Worm (Caenorhabditis elegans) whole organism, L1 larva: Measurements from ENCODE around the gene srh-95.

ENCODE experiments used
- ama-1 ChIP-seq: fragments of 150-350 bp; optimal IDR thresholded peaks from 2 replicates; lab custom pipeline; 2014
- dpl-1 ChIP-seq, 3 experiments: fragments of 150-350 bp in 2 of 3; sonication (generic microtip) in 1 of 3; optimal IDR thresholded peaks; 2 replicates each; lab custom pipeline; 2014 to 2017; ENCODE audit warnings: missing biosample characterization in 3 of 3, missing genetic modification characterization in 3 of 3, missing genetic modification reagents in 3 of 3
- egl-13 ChIP-seq: sonication (generic microtip); optimal IDR thresholded peaks from 2 replicates; lab custom pipeline; 2016; ENCODE audit warnings: missing genotype, missing genetic modification reagents, missing genetic modification characterization, missing compliant biosample characterization
- egl-27 ChIP-seq, 2 experiments: fragments of 150-350 bp in 1 of 2; sonication (generic microtip); optimal IDR thresholded peaks; 3 replicates each; lab custom pipeline; 2017 to 2018; ENCODE audit warnings: missing biosample characterization in 2 of 2, missing genetic modification characterization in 2 of 2, missing genetic modification reagents in 2 of 2
- lin-15B ChIP-seq: fragments of 150-350 bp; sonication (generic microtip); optimal IDR thresholded peaks from 3 replicates; lab custom pipeline; 2014; ENCODE audit warnings: missing biosample characterization, missing genetic modification characterization
- lin-35 ChIP-seq, 2 experiments: fragments of 150-350 bp; optimal IDR thresholded peaks; 2 replicates each; lab custom pipeline; 2014; ENCODE audit warnings: missing biosample characterization in 2 of 2, missing genetic modification characterization in 2 of 2, missing genetic modification reagents in 2 of 2
- mep-1 ChIP-seq: fragments of 150-350 bp; optimal IDR thresholded peaks from 2 replicates; lab custom pipeline; 2014; ENCODE audit warnings: missing biosample characterization, missing genetic modification characterization
- nhr-12 ChIP-seq: sonication (generic microtip); optimal IDR thresholded peaks from 2 replicates; lab custom pipeline; 2017; ENCODE audit warnings: missing biosample characterization, missing genetic modification characterization
- nhr-90 ChIP-seq: sonication (generic microtip); optimal IDR thresholded peaks from 2 replicates; lab custom pipeline; 2016; ENCODE audit warnings: mild to moderate bottlenecking, missing genetic modification characterization, missing compliant biosample characterization; ENCODE audit not compliant: poor library complexity
- skn-1 ChIP-seq: fragments of 150-350 bp; optimal IDR thresholded peaks from 2 replicates; lab custom pipeline; 2014; ENCODE audit warnings: missing biosample characterization, missing genetic modification characterization
- snu-23 ChIP-seq: sonication (generic microtip); optimal IDR thresholded peaks from 2 replicates; lab custom pipeline; 2016; ENCODE audit warnings: missing genetic modification characterization, missing compliant biosample characterization
- unc-86 ChIP-seq: sonication (generic microtip); optimal IDR thresholded peaks from 2 replicates; lab custom pipeline; 2016; ENCODE audit warnings: missing genetic modification characterization, missing compliant biosample characterization
- zag-1 ChIP-seq: fragments of 150-350 bp; optimal IDR thresholded peaks from 2 replicates; lab custom pipeline; 2014; ENCODE audit warnings: missing biosample characterization, missing genetic modification characterization
- ztf-4 ChIP-seq: fragments of 150-350 bp; optimal IDR thresholded peaks from 2 replicates; lab custom pipeline; 2014; ENCODE audit warnings: missing biosample characterization, missing genetic modification characterization

- TF ChIP-seq mep-1 (tag; lab: Kevin White, UChicago) (no peak), egl-27 (tag; optimal IDR thresholded peaks at IDR 0.05; lab: Kevin White, UChicago) (no peak), ama-1 (lab: Kevin White, UChicago) (no peak), lin-15B (tag; lab: Kevin White, UChicago) (no peak), nhr-12 (tag; lab: Kevin White, UChicago) (no peak), lin-35 (GFP tag; optimal IDR thresholded peaks at IDR 0.05; lab: Kevin White, UChicago) (no peak), unc-86 (tag; lab: Kevin White, UChicago) (no peak), zag-1 (tag; lab: Kevin White, UChicago) (no peak), egl-13 (no peak), nhr-90 (no peak), skn-1 (tag; lab: Kevin White, UChicago) (no peak), ztf-4 (tag; lab: Kevin White, UChicago) (no peak), dpl-1 (GFP tag; optimal IDR thresholded peaks at IDR 0.05; lab: Kevin White, UChicago) (no peak), snu-23 (GFP tag; lab: Kevin White, UChicago) (no peak)
Observed at ce11 chrV:16220020-16220419, 26.7 kb upstream of the srh-95 start.
